Fruit fly (Drosophila melanogaster): ENCODE results near the gene CG14204.

The CG14204 gene

dm6 chrX:19615990-19616663 is 32.7 kb downstream of the CG14204 start, which contains the start of gene CG14210 (continued):
- no peak for TF ChIP-seq CG17829 (tag; optimal IDR thresholded peaks at IDR 0.05)
- no peak for TF ChIP-seq CG12391 (tag; optimal IDR thresholded peaks at IDR 0.05)
- no peak for TF ChIP-seq CG11247 (GFP tag; IDR thresholded peaks at IDR 0.05)
- peak; percentile 62 for TF ChIP-seq CG16813 (GFP tag; IDR thresholded peaks at IDR 0.05; ENCODE audit: partially characterized antibody)
- no peak for TF ChIP-seq Sox100B (GFP tag; optimal IDR thresholded peaks at IDR 0.05)
- no peak for TF ChIP-seq nerfin-1 (tag; optimal IDR thresholded peaks at IDR 0.05)
- TF ChIP-seq CG7987 (GFP tag; optimal IDR thresholded peaks at IDR 0.05) = peak; percentile 2
- no peak for TF ChIP-seq Dip3 (GFP tag; optimal IDR thresholded peaks at IDR 0.05)
- TF ChIP-seq Optix (GFP tag; IDR thresholded peaks at IDR 0.05) = no peak
- TF ChIP-seq caup (GFP tag; optimal IDR thresholded peaks at IDR 0.05; ENCODE audit: severe bottlenecking) = no peak
- peak; percentile 56; the same call in 1 of the 2 replicates for TF ChIP-seq amos (GFP tag; IDR thresholded peaks at IDR 0.05; ENCODE audit: partially characterized antibody)
- TF ChIP-seq ftz-f1 (GFP tag; optimal IDR thresholded peaks at IDR 0.05) = no peak
- TF ChIP-seq NC2β (GFP tag; optimal IDR thresholded peaks at IDR 0.05) = no peak
- TF ChIP-seq Antp (GFP tag; optimal IDR thresholded peaks at IDR 0.05) = no peak
- TF ChIP-seq Sox102F (GFP tag; optimal IDR thresholded peaks at IDR 0.05) = no peak
- no peak for TF ChIP-seq Hand (GFP tag; optimal IDR thresholded peaks at IDR 0.05)
- 0 out of 3 replicates have a peak, but pooled peaks have one; percentile 53 for TF ChIP-seq mld (GFP tag; IDR thresholded peaks at IDR 0.05; ENCODE audit: partially characterized antibody)
- TF ChIP-seq CG6654 (GFP tag; optimal IDR thresholded peaks at IDR 0.05) = no peak
- peak; percentile 48; the same call in 1 of the 2 replicates for TF ChIP-seq inv (GFP tag; IDR thresholded peaks at IDR 0.05; ENCODE audit: partially characterized antibody)
- peak; percentile 66; the same call in 2 of the 3 replicates for TF ChIP-seq CG7963 (GFP tag; IDR thresholded peaks at IDR 0.05; ENCODE audit: partially characterized antibody)
- peak; percentile 75; the same call in 2 of the 3 replicates for TF ChIP-seq CG6791 (GFP tag; IDR thresholded peaks at IDR 0.05; ENCODE audit: partially characterized antibody)
- TF ChIP-seq trem (tag; optimal IDR thresholded peaks at IDR 0.05) = peak; percentile 45
- TF ChIP-seq CG10267 (tag; optimal IDR thresholded peaks at IDR 0.05) = peak; percentile 9
- TF ChIP-seq CG6683 (GFP tag; optimal IDR thresholded peaks at IDR 0.05) = no peak
- TF ChIP-seq PHDP (tag; optimal IDR thresholded peaks at IDR 0.05) = no peak
- no peak for TF ChIP-seq sisA (GFP tag; IDR thresholded peaks at IDR 0.05)
- no peak for TF ChIP-seq CG4730 (GFP tag; IDR thresholded peaks at IDR 0.05)
- TF ChIP-seq CG32767 (GFP tag; IDR thresholded peaks at IDR 0.05) = no peak
- TF ChIP-seq bab2 (GFP tag; optimal IDR thresholded peaks at IDR 0.05) = no peak
- TF ChIP-seq Pdp1 (GFP tag; optimal IDR thresholded peaks at IDR 0.05) = no peak
- no peak for TF ChIP-seq toy (GFP tag; IDR thresholded peaks at IDR 0.05)
- TF ChIP-seq sob (GFP tag; IDR thresholded peaks at IDR 0.05) = no peak
- TF ChIP-seq Dp (GFP tag; optimal IDR thresholded peaks at IDR 0.05) = peak; percentile 84
- TF ChIP-seq Med (GFP tag) = peak; percentile 7
- TF ChIP-seq E2f2 (GFP tag; IDR thresholded peaks at IDR 0.05) = peak; percentile 91
- no peak for TF ChIP-seq exex (tag; optimal IDR thresholded peaks at IDR 0.05)
- peak; percentile 90 for TF ChIP-seq dm (GFP tag; optimal IDR thresholded peaks at IDR 0.05)
- no peak for TF ChIP-seq Hey (tag; optimal IDR thresholded peaks at IDR 0.05)
- no peak for TF ChIP-seq luna (GFP tag; optimal IDR thresholded peaks at IDR 0.05)
- TF ChIP-seq sug (tag; optimal IDR thresholded peaks at IDR 0.05) = peak; percentile 25
- TF ChIP-seq eve (GFP tag; optimal IDR thresholded peaks at IDR 0.05) = no peak
- TF ChIP-seq Eip74EF (GFP tag; optimal IDR thresholded peaks at IDR 0.05) = no peak
- peak; percentile 72; the same call in 2 of the 3 replicates for TF ChIP-seq Opbp (GFP tag; IDR thresholded peaks at IDR 0.05; ENCODE audit: partially characterized antibody)
- TF ChIP-seq ATbp (GFP tag; optimal IDR thresholded peaks at IDR 0.05) = no peak
- no peak for TF ChIP-seq CG1647 (GFP tag; optimal IDR thresholded peaks at IDR 0.05)
- TF ChIP-seq unc-4 (GFP tag; IDR thresholded peaks at IDR 0.05; ENCODE audit: partially characterized antibody) = peak; percentile 64
- TF ChIP-seq CG3847 (GFP tag; IDR thresholded peaks at IDR 0.05) = no peak
- TF ChIP-seq CG4404 (GFP tag; IDR thresholded peaks at IDR 0.05) = no peak
